Worm (Caenorhabditis elegans): ENCODE measurements around the gene W03A5.2.
A peak's percentile ranks its signal among the peaks of the same experiment; 100 is the strongest.

The W03A5.2 gene

DNA sequence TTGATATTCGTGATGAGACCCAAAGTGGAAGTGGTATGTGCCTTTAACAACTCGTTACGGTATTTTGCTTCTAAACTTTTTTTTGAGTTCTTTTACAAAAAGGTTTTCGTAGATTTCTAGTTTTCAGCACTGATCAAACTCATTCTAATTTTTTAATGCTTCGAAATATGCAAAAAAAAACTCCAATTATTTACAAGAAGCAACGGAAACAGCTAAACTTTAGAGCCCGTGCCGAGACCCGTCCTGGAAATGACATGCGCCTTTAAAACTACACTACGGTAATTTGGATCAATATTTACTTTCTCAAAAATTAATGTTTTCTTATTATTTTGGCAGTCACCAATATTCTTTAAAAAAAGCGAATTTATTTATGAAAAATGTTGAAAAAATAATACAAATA, 25.3 kb upstream of the W03A5.2 start (continued):
- no peak for TF ChIP-seq hlh-12 (tag; optimal IDR thresholded peaks at IDR 0.05)
- no peak for TF ChIP-seq pbrm-1 (GFP tag; IDR thresholded peaks at IDR 0.05)
- TF ChIP-seq chd-7 (tag; optimal IDR thresholded peaks at IDR 0.05): no peak
- no peak for TF ChIP-seq egl-44 (GFP tag; IDR thresholded peaks at IDR 0.05)
- 0 out of 2 replicates have a peak, but pooled peaks have one; percentile 28 for TF ChIP-seq Y95B8A.8 (GFP tag; IDR thresholded peaks at IDR 0.05)
- no peak for TF ChIP-seq ztf-25 (GFP tag; IDR thresholded peaks at IDR 0.05)
- no peak for TF ChIP-seq aptf-2 (GFP tag; conservative IDR thresholded peaks at IDR 0.05)
- no peak for TF ChIP-seq ceh-40 (GFP tag; IDR thresholded peaks at IDR 0.05)
- no peak for TF ChIP-seq unc-130 (GFP tag; optimal IDR thresholded peaks at IDR 0.05)
- no peak for TF ChIP-seq repo-1 (tag; optimal IDR thresholded peaks at IDR 0.05)
- TF ChIP-seq C06A6.2 (GFP tag; conservative IDR thresholded peaks at IDR 0.05): no peak
- no peak for TF ChIP-seq snpc-1.1 (tag; optimal IDR thresholded peaks at IDR 0.05; ENCODE audit: insufficient read depth)
- TF ChIP-seq hsf-1 (GFP tag; IDR thresholded peaks at IDR 0.05): no peak
- no peak for TF ChIP-seq nhr-90 (tag; optimal IDR thresholded peaks at IDR 0.05)
- TF ChIP-seq F22D6.2 (tag; optimal IDR thresholded peaks at IDR 0.05): no peak
- no peak for TF ChIP-seq F55B11.4 (tag; optimal IDR thresholded peaks at IDR 0.05; ENCODE audit: borderline replicate concordance, insufficient read depth)
- TF ChIP-seq rpc-1 (optimal IDR thresholded peaks at IDR 0.05): no peak
- no peak for TF ChIP-seq rpc-1 (tag; optimal IDR thresholded peaks at IDR 0.05)
- no peak for TF ChIP-seq F57A8.1 (GFP tag; optimal IDR thresholded peaks at IDR 0.05)
- TF ChIP-seq F23B12.7 (tag; optimal IDR thresholded peaks at IDR 0.05; ENCODE audit: insufficient read depth): no peak
- peak; percentile 99 for TF ChIP-seq lsl-1 (GFP tag; optimal IDR thresholded peaks at IDR 0.05)
- TF ChIP-seq attf-6 (GFP tag; IDR thresholded peaks at IDR 0.05): no peak
- TF ChIP-seq fkh-3 (tag; optimal IDR thresholded peaks at IDR 0.05): no peak
- no peak for TF ChIP-seq ets-4 (GFP tag; optimal IDR thresholded peaks at IDR 0.05)
- TF ChIP-seq rcor-1 (GFP tag; IDR thresholded peaks at IDR 0.05): 0 out of 2 replicates have a peak, but pooled peaks have one; percentile 9
- peak; percentile 5 for TF ChIP-seq snpc-1.3 (tag; optimal IDR thresholded peaks at IDR 0.05; ENCODE audit: insufficient read depth)
- no peak for TF ChIP-seq ztf-18 (tag; optimal IDR thresholded peaks at IDR 0.05)
- TF ChIP-seq snpc-3.4 (tag; optimal IDR thresholded peaks at IDR 0.05): peak; percentile 75
- TF ChIP-seq gei-17 (GFP tag; optimal IDR thresholded peaks at IDR 0.05): no peak
- TF ChIP-seq F49E8.2 (tag; optimal IDR thresholded peaks at IDR 0.05; ENCODE audit: insufficient read depth): no peak
- TF ChIP-seq sdz-38 (tag; optimal IDR thresholded peaks at IDR 0.05): no peak
- TF ChIP-seq T07F8.4 (tag; optimal IDR thresholded peaks at IDR 0.05): no peak
- TF ChIP-seq pha-4 (tag; optimal IDR thresholded peaks at IDR 0.05): no peak
- TF ChIP-seq F57C9.4 (tag; optimal IDR thresholded peaks at IDR 0.05): no peak
- TF ChIP-seq dpff-1 (tag; optimal IDR thresholded peaks at IDR 0.05): no peak
- no peak for TF ChIP-seq sea-2 (GFP tag; IDR thresholded peaks at IDR 0.05)
- peak; percentile 23 for TF ChIP-seq tbp1 (GFP tag; optimal IDR thresholded peaks at IDR 0.05)
- no peak for TF ChIP-seq nhr-80 (tag; optimal IDR thresholded peaks at IDR 0.05)
- TF ChIP-seq ztf-3 (GFP tag; optimal IDR thresholded peaks at IDR 0.05): no peak
- no peak for TF ChIP-seq ZK185.1 (tag; optimal IDR thresholded peaks at IDR 0.05; ENCODE audit: poor library complexity, severe bottlenecking)
- TF ChIP-seq him-1 (tag; optimal IDR thresholded peaks at IDR 0.05): peak; percentile 56
- TF ChIP-seq athp-1 (tag; optimal IDR thresholded peaks at IDR 0.05): peak; percentile 16
- TF ChIP-seq xnd-1 (tag; optimal IDR thresholded peaks at IDR 0.05): peak; percentile 94
- TF ChIP-seq B0019.2 (GFP tag; conservative IDR thresholded peaks at IDR 0.05): no peak
- peak; percentile 28 for TF ChIP-seq lin-54 (GFP tag; optimal IDR thresholded peaks at IDR 0.05)
- TF ChIP-seq madf-3 (GFP tag; IDR thresholded peaks at IDR 0.05): no peak
- peak; percentile 93 for TF ChIP-seq F33H1.4 (GFP tag; IDR thresholded peaks at IDR 0.05)
- no peak for TF ChIP-seq nfya-2 (GFP tag; IDR thresholded peaks at IDR 0.05)
- no peak for TF ChIP-seq ceh-27 (GFP tag; optimal IDR thresholded peaks at IDR 0.05)
